Fruit fly (Drosophila melanogaster) S2 (cell line): Measurements from ENCODE around the gene Kua.

Experiments used
- CG8478 ChIP-seq: fragments of >200 bp; optimal IDR thresholded peaks from 2 replicates; lab custom pipeline; 2018
- CTCF ChIP-seq, 2 experiments: fragments of >200 bp; optimal IDR thresholded peaks; 2 replicates each; lab custom pipeline; 2018

Kua gene

DNA sequence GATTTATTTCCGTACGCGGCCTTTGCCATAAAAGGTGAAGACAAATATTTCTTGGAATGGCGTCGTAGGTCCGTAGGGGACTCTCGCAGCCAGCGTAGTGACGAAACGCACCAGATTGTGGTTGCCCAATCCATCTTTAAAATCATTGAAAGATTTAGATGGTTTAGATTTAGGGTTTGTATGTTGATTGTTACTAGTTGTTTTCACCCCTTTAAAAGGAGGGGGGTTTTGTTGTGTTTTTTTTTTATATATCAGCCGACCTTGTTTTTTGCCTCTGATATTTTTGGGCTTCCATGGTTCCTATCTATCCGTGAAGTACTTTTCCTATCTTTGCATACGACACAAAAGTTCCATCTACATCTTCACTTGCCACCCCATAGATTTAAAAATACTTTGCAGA lies 18.5 kb upstream of the Kua start:
- TF ChIP-seq CTCF (optimal IDR thresholded peaks at IDR 0.05; lab: Kevin White, UChicago) (no peak), CG8478 (no peak)

DNA sequence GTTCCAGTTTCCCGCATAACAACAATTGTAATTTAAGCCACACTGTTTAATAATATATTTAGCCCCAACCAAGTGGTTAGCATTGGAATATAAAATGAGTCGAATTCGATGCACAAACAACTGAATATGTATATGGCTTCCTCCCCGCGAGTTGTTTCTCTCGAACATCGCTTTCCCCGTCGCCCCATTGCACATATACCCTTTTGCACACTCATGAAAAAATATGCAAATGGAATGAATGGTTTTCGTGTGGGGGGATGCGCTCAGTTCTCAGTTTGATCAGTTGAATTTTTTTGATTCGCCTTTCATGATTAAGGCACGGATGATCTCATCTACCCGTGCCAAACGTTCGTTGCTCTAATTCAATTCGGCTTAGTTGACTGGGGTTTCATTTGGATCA lies 16.6 kb upstream of the Kua start:
- TF ChIP-seq CTCF (optimal IDR thresholded peaks at IDR 0.05; lab: Kevin White, UChicago) (no peak), CG8478 (no peak)

dm6 chr2L:20082155-20082964 lies 15.0 kb upstream of the Kua start:
- TF ChIP-seq CG8478: no peak

DNA sequence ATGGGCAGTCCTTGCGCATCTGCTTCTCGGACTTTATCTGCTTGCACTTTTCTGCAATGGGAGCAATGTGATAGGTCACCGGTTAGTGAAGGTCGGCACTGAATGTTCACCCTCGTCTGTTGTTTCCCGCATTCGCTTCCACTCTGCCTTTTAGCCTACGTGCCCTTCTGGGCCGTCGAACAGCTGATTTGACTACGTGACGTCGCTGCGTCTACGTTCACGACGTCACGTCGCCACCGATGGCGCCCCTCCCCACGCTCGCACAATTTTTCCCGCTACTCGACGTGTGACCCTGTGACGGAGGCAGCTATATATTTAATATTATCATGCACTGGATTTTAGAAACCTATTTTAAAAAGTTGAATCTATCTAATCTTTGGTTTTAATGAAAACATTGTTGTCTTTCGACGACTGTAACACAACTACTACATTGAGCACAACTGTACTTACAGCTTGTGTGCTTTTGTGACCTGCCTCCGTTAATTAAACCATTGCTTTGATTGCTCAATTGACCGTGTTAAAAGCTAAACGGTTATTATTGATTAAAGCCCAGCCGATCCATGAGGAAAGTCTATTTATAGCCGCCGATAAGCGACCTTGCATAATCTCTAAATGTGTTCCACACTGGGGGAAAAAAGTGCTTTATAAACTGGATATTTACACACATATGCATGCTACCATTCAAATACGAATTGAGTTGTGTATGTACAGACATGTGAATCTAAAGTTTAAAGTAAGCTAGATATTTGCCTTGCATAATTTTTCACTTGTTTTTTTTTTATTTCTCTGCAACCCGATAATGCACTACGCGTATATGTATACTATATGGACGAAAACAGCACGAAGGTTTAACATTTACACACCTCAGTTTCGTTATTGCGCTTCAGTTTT lies 14.2 kb upstream of the Kua start:
- TF ChIP-seq CTCF (optimal IDR thresholded peaks at IDR 0.05; lab: Kevin White, UChicago) (no peak), CG8478 (no peak)

DNA sequence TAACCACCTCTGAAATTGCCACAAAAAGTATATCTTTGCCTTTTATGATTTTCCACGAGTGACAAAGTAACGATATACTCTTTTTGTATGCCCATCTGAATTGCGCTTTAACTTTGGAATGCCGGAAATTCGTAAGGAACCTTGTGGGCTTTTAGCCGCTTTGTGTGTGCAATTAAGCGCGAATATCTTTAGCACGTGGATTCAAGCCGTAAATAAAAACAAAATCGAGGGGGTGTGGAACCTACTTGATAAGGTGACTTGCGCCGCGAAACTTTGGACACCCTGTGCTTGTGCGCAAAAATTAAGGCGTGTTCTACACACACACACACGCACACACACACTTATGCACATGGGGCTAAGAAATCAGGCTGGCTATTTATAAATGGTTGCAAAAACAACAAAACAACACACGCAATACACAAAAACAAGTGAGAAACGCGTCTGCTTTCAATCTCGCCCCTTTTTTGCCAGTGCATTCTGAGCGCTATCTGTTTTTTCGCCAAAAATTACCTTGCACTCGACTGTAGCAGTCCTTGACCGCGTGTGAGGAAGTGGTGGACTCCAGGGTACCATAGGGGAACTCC lies 13.2 kb upstream of the Kua start:
- no peak for TF ChIP-seq CTCF (optimal IDR thresholded peaks at IDR 0.05; lab: Kevin White, UChicago)
- TF ChIP-seq CG8478: no peak

DNA sequence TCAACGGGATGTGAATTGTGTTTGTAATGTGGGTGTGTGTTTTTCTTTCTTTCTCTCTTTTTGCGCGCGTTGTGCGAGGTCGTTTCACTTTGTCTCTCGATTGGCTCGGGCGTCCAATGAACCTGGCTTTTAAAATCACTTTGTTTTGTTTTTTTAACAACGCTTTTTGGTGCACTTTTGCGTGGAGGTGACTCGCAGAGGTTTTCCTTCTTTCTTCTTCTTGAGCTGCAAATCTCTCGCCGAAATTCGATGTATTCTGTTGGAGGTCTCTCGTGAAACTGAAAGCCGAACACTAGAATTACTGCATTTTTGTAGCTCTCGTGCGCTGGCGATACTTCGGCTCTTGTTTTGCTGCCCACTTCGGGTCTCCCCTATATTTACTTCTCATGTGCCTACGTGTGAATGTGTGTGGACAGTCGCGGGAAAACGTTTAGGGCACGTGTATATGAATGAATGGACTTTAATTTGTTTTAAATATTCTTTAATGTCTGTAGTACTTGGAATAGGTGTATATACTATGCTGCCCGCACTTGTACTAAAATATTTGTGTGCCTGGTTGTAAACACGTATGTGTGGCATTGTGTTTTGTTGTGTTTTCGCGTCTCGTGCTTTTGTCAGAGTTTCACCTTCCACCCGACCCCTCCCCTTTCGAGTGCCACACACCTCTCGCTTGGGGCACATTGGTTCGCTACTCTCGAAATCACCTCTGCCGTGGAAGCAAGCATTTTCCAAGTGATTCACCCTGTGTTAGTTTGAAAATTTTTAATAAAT lies 12.4 kb upstream of the Kua start, which contains the start of gene fok:
Gene fok, minus strand, starts transcription at position 286 of the 771 bp plus-strand sequence.
- TF ChIP-seq CG8478 (no peak), CTCF (optimal IDR thresholded peaks at IDR 0.05; lab: Kevin White, UChicago) (no peak)

dm6 chr2L:20086295-20087096 lies 10.9 kb upstream of the Kua start:
- no peak for TF ChIP-seq CTCF (optimal IDR thresholded peaks at IDR 0.05; lab: Kevin White, UChicago)
- TF ChIP-seq CG8478: no peak

dm6 chr2L:20091094-20091679 lies 6.2 kb upstream of the Kua start, which contains the start of the genes CG10747 and Pyroxd1:
Gene CG10747 (minus strand): TSS chr2L:20091348.
Gene Pyroxd1 (plus strand): TSS chr2L:20091435.
- TF ChIP-seq CG8478: no peak
- TF ChIP-seq CTCF (optimal IDR thresholded peaks at IDR 0.05; lab: Kevin White, UChicago): no peak

DNA sequence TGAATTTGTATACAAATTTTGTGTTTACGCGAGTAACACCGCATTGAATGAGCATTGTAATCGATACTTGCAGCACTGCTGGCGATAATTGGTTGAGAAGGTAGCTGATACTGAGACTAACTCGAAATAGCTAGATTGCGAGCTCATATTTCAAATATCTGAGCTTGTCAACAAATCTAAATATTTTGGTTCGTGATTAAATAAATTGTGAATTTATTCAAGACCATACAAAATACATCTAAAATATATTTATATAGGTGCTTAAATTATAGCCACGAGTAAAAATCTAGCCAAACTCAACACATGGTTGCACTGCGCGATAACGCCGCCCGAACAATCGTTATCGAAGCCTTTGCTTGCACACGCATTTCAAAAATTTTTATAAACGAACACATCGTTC lies 3.6 kb upstream of the Kua start, which contains the start of the genes Taf13 and nesd:
Gene Taf13, minus strand, starts transcription at position 56 of the 400 bp plus-strand sequence.
Gene nesd, plus strand, starts transcription at position 179 of the 400 bp plus-strand sequence.
- no peak for TF ChIP-seq CG8478
- TF ChIP-seq CTCF (optimal IDR thresholded peaks at IDR 0.05; lab: Kevin White, UChicago): no peak

- TF ChIP-seq CTCF (optimal IDR thresholded peaks at IDR 0.05; lab: Kevin White, UChicago): no peak
- TF ChIP-seq CG8478: no peak
These were observed 392 bp downstream of the Kua start for dm6 chr2L:20097773-20098172.

- TF ChIP-seq CTCF (optimal IDR thresholded peaks at IDR 0.05; lab: Kevin White, UChicago) (peak in 1 of 2 experiments; percentile 2), CG8478 (no peak)
These were observed 813 bp downstream of the Kua start for dm6 chr2L:20098194-20098593.

dm6 chr2L:20104050-20104449 lies 6.7 kb downstream of the Kua start, which contains the start of gene CG13970:
Gene CG13970 (minus strand): TSS chr2L:20104150.
- no peak for TF ChIP-seq CTCF (optimal IDR thresholded peaks at IDR 0.05; lab: Kevin White, UChicago)
- no peak for TF ChIP-seq CG8478

DNA sequence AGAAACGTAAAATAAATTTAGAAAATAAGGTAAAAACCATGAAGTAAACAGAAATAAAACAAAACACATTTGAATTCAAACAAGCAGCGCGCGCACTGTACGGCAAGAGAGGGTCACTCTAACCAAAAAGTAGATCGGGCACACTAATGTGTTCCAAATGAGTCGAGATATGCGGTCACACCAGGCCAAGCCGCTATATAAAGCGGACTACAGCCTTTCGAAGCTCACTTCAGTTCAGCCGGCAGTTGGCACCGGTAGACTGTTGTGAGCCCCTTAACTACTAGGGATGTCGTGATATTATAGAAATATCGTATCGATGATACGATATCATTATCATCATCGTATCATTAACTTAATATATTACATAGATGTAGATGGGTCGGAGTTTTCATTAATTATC lies 7.1 kb downstream of the Kua start:
- no peak for TF ChIP-seq CG8478
- TF ChIP-seq CTCF (optimal IDR thresholded peaks at IDR 0.05; lab: Kevin White, UChicago): no peak
